Worm (Caenorhabditis elegans) whole organism, young adult: ENCODE measurements around the gene W04E12.4.

ENCODE experiments used
- nhr-179 ChIP-seq: sonication (generic microtip); optimal IDR thresholded peaks from 2 replicates; lab custom pipeline; 2016; ENCODE audit warnings: mild to moderate bottlenecking, missing genetic modification characterization, missing compliant biosample characterization
- snpc-4 ChIP-seq, 5 experiments: fragments of 150-350 bp in 1 of 5; sonication (generic microtip) in 4 of 5; optimal IDR thresholded peaks; 2 replicates each; lab custom pipeline; 2014 to 2018; ENCODE audit warnings: missing genetic modification characterization in 5 of 5, missing biosample characterization in 3 of 5, antibody characterized with exemption in 2 of 5, mild to moderate bottlenecking in 2 of 5, missing compliant biosample characterization in 2 of 5, missing genotype in 2 of 5, moderate library complexity in 2 of 5, missing genetic modification reagents in 1 of 5

DNA sequence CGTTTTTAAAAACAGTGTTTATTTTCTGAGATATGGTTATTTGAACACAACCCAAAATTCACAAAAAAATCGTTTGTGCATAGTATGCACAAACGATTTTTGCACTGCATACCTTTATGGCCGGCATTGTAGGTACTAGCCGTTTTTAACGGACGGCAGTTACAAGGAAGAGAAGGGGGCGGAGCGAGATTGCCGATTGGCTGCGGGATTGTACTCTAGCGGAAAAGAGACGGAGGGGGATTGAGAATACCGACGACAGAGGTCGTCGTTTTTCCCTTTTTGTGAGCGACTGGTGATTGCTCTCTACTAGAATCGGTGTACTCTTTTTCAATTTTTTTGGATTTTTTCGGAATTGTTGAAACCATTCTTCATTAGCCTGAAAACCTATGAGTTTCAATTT is 24.3 kb downstream of the W04E12.4 start:
- TF ChIP-seq nhr-179 (tag; lab: Kevin White, UChicago) (no peak), snpc-4 (GFP tag; optimal IDR thresholded peaks at IDR 0.05; lab: Kevin White, UChicago) (no peak), snpc-4 (tag; optimal IDR thresholded peaks at IDR 0.05; lab: Kevin White, UChicago) (no peak)
